Worm (Caenorhabditis elegans): ENCODE data around the gene Y49F6B.13.

DNA sequence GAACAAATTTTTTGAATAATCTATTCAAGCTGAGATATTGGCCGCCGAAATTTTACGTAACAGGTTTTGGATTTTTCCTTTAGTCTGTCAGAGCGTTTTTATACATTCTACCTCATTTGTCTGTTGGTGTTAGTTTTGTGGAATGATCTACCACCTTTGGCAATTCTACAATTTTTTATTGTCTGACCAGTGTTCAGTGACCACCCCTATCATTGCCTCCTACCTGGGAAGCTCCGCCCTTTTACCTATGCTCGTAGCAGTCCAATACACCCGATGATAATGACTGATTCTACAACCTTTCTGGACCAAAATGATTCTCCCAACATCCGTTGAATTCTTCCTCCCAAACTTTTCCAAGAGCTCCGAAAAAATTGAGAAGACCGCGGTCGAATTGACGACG, 2.2 kb upstream of the Y49F6B.13 start, which contains the start of gene sdz-32:
- TF ChIP-seq ama-1 (optimal IDR thresholded peaks at IDR 0.05) (no peak), ceh-13 (GFP tag; optimal IDR thresholded peaks at IDR 0.05) (no peak), F13C5.2 (tag; optimal IDR thresholded peaks at IDR 0.05) (no peak), tbx-11 (GFP tag; IDR thresholded peaks at IDR 0.05) (no peak), ets-7 (tag; optimal IDR thresholded peaks at IDR 0.05) (no peak), B0310.2 (tag; optimal IDR thresholded peaks at IDR 0.05) (no peak), aly-1 (tag; optimal IDR thresholded peaks at IDR 0.05) (no peak), scrt-1 (GFP tag; IDR thresholded peaks at IDR 0.05) (no peak), sea-1 (GFP tag; conservative IDR thresholded peaks at IDR 0.05) (no peak), flt-1 (GFP tag; IDR thresholded peaks at IDR 0.05) (no peak)
